Fruit fly (Drosophila melanogaster) whole organism, embryonic: Measurements from ENCODE around the gene CG1764.

ENCODE experiments used
- Antp ChIP-seq: fragments of 200-800 bp; sonication (Bioruptor generic); optimal IDR thresholded peaks from 3 replicates; lab custom pipeline; 2016; ENCODE audit warnings: missing biosample characterization, missing genetic modification characterization
- B-H1 ChIP-seq: fragments of 200-800 bp; sonication (Bioruptor generic); IDR thresholded peaks from 3 replicates; pipeline ENCODE4 v1.3.6; 2022; ENCODE audit warnings: missing biosample characterization, missing genetic modification characterization
- CG10565 ChIP-seq: fragments of 200-800 bp; sonication (Bioruptor generic); optimal IDR thresholded peaks from 3 replicates; lab custom pipeline; 2016; ENCODE audit warnings: missing biosample characterization, mild to moderate bottlenecking, missing genetic modification characterization
- CG10959 ChIP-seq: fragments of 200-800 bp; sonication (Bioruptor generic); IDR thresholded peaks from 2 replicates; pipeline ENCODE4 v1.3.6; 2022; ENCODE audit warnings: missing biosample characterization, missing genetic modification characterization
- CG11398 ChIP-seq: fragments of 200-800 bp; sonication (Bioruptor generic); optimal IDR thresholded peaks from 2 replicates; lab custom pipeline; 2016; ENCODE audit warnings: missing biosample characterization, missing genetic modification characterization
- CG13424 ChIP-seq: fragments of 200-800 bp; sonication (Bioruptor generic); optimal IDR thresholded peaks from 2 replicates; lab custom pipeline; 2019; ENCODE audit warnings: missing biosample characterization, mild to moderate bottlenecking, missing genetic modification characterization, moderate library complexity
- CG1529 ChIP-seq: fragments of 200-800 bp; sonication (Bioruptor generic); optimal IDR thresholded peaks from 3 replicates; lab custom pipeline; 2018; ENCODE audit warnings: missing biosample characterization, missing genetic modification characterization
- CG1832 ChIP-seq: fragments of 200-800 bp; sonication (Bioruptor generic); optimal IDR thresholded peaks from 2 replicates; lab custom pipeline; 2017; ENCODE audit warnings: missing biosample characterization, mild to moderate bottlenecking, missing genetic modification characterization, inconsistent platforms
- CG30403 ChIP-seq: fragments of 200-800 bp; sonication (Bioruptor generic); optimal IDR thresholded peaks from 3 replicates; lab custom pipeline; 2016; ENCODE audit warnings: missing biosample characterization, missing genetic modification characterization
- CG33557 ChIP-seq: fragments of 200-800 bp; sonication (Bioruptor generic); optimal IDR thresholded peaks from 2 replicates; lab custom pipeline; 2019; ENCODE audit warnings: missing biosample characterization, mild to moderate bottlenecking, missing genetic modification characterization, moderate library complexity
- CG34376 ChIP-seq: fragments of 200-800 bp; sonication (Bioruptor generic); optimal IDR thresholded peaks from 2 replicates; lab custom pipeline; 2018; ENCODE audit warnings: missing biosample characterization, mild to moderate bottlenecking, missing genetic modification characterization
- CG4707 ChIP-seq: fragments of 200-800 bp; sonication (Bioruptor generic); optimal IDR thresholded peaks from 2 replicates; lab custom pipeline; 2018; ENCODE audit warnings: missing biosample characterization, mild to moderate bottlenecking, missing genetic modification characterization, moderate library complexity
- CG6272 ChIP-seq: fragments of 200-800 bp; sonication (Bioruptor generic); IDR thresholded peaks from 2 replicates; pipeline ENCODE4 v1.3.6; 2022; ENCODE audit warnings: missing biosample characterization, missing genetic modification characterization
- CG8089 ChIP-seq: fragments of 200-800 bp; sonication (Bioruptor generic); optimal IDR thresholded peaks from 3 replicates; lab custom pipeline; 2016; ENCODE audit warnings: missing biosample characterization, missing genetic modification characterization
- CG8359 ChIP-seq: fragments of 200-800 bp; sonication (Bioruptor generic); optimal IDR thresholded peaks from 2 replicates; lab custom pipeline; 2017; ENCODE audit warnings: missing biosample characterization, mild to moderate bottlenecking, missing genetic modification characterization, borderline replicate concordance
- CG9609 ChIP-seq: fragments of 200-800 bp; sonication (Bioruptor generic); optimal IDR thresholded peaks from 3 replicates; lab custom pipeline; 2016; ENCODE audit warnings: missing biosample characterization, missing genetic modification characterization
- CHES-1-like ChIP-seq: fragments of 200-800 bp; sonication (Bioruptor generic); optimal IDR thresholded peaks from 2 replicates; lab custom pipeline; 2016; ENCODE audit warnings: missing biosample characterization, missing genetic modification characterization
- CTCF ChIP-seq: fragments of 200-800 bp; sonication (Bioruptor generic); optimal IDR thresholded peaks from 2 replicates; lab custom pipeline; 2017; ENCODE audit warnings: missing biosample characterization, mild to moderate bottlenecking, missing genetic modification characterization, moderate library complexity
- Dfd ChIP-seq, 2 experiments: fragments of >200 bp; optimal IDR thresholded peaks; 2 replicates each; lab custom pipeline; 2017; ENCODE audit warnings: missing biosample characterization in 2 of 2, missing genetic modification characterization in 2 of 2
- Fer3 ChIP-seq: fragments of 200-800 bp; sonication (Bioruptor generic); optimal IDR thresholded peaks from 2 replicates; lab custom pipeline; 2018; ENCODE audit warnings: missing biosample characterization, mild to moderate bottlenecking, missing genetic modification characterization, moderate library complexity
- HLH3B ChIP-seq: fragments of 200-800 bp; sonication (Bioruptor generic); IDR thresholded peaks from 2 replicates; pipeline ENCODE4 v1.3.6; 2022; ENCODE audit warnings: missing biosample characterization, missing genetic modification characterization
- Hey ChIP-seq: fragments of 200-800 bp; sonication (Bioruptor generic); optimal IDR thresholded peaks from 3 replicates; lab custom pipeline; 2018; ENCODE audit warnings: missing biosample characterization, mild to moderate bottlenecking, missing genetic modification characterization
- Mad ChIP-seq: fragments of 200-800 bp; sonication (Bioruptor generic); optimal IDR thresholded peaks from 2 replicates; lab custom pipeline; 2016; ENCODE audit warnings: missing biosample characterization, missing genetic modification characterization
- Med ChIP-seq: fragments of 200-800 bp; sonication (Bioruptor generic); peaks from one replicate; lab custom pipeline; 2016; ENCODE audit warnings: missing biosample characterization, missing genetic modification characterization, mild to moderate bottlenecking, inconsistent platforms, moderate library complexity
- NK7.1 ChIP-seq: fragments of 200-800 bp; sonication (Bioruptor generic); optimal IDR thresholded peaks from 3 replicates; lab custom pipeline; 2016; ENCODE audit warnings: missing biosample characterization, missing genetic modification characterization
- Sry-δ ChIP-seq: fragments of 200-800 bp; sonication (Bioruptor generic); optimal IDR thresholded peaks from 2 replicates; lab custom pipeline; 2016; ENCODE audit warnings: missing biosample characterization, missing genetic modification characterization
- TFAM ChIP-seq: fragments of 200-800 bp; sonication (Bioruptor generic); optimal IDR thresholded peaks from 2 replicates; lab custom pipeline; 2017; ENCODE audit warnings: missing biosample characterization, missing genetic modification characterization, inconsistent platforms
- Vsx1 ChIP-seq: fragments of 200-800 bp; sonication (Bioruptor generic); optimal IDR thresholded peaks from 2 replicates; lab custom pipeline; 2017; ENCODE audit warnings: missing biosample characterization, mild to moderate bottlenecking, missing genetic modification characterization, missing genetic modification reagents
- Xrp1 ChIP-seq: fragments of 200-800 bp; sonication (Bioruptor generic); IDR thresholded peaks from 2 replicates; pipeline ENCODE4 v1.3.6; 2022; ENCODE audit warnings: missing biosample characterization, missing genetic modification characterization
- al ChIP-seq: fragments of 200-800 bp; sonication (Bioruptor generic); IDR thresholded peaks from 2 replicates; pipeline ENCODE4 v1.3.6; 2022; ENCODE audit warnings: missing biosample characterization, missing genetic modification characterization
- ara ChIP-seq: fragments of 200-800 bp; sonication (Bioruptor generic); IDR thresholded peaks from 2 replicates; pipeline ENCODE4 v1.3.6; 2022; ENCODE audit warnings: missing biosample characterization, missing genetic modification characterization
- ci ChIP-seq: fragments of 200-800 bp; sonication (Bioruptor generic); IDR thresholded peaks from 3 replicates; pipeline ENCODE4 v1.3.6; 2022; ENCODE audit warnings: missing biosample characterization, missing genetic modification characterization
- crc ChIP-seq: fragments of 200-800 bp; sonication (Bioruptor generic); optimal IDR thresholded peaks from 2 replicates; lab custom pipeline; 2016; ENCODE audit warnings: missing biosample characterization, missing genetic modification characterization
- dmrt11E ChIP-seq: fragments of 200-800 bp; sonication (Bioruptor generic); optimal IDR thresholded peaks from 3 replicates; lab custom pipeline; 2018; ENCODE audit warnings: missing biosample characterization, mild to moderate bottlenecking, missing genetic modification characterization, moderate library complexity
- fd96Cb ChIP-seq: fragments of 200-800 bp; sonication (Bioruptor generic); optimal IDR thresholded peaks from 2 replicates; lab custom pipeline; 2018; ENCODE audit warnings: missing biosample characterization, mild to moderate bottlenecking, missing genetic modification characterization, moderate library complexity
- gce ChIP-seq: fragments of 200-800 bp; sonication (Bioruptor generic); IDR thresholded peaks from 3 replicates; pipeline ENCODE4 v1.3.6; 2022; ENCODE audit warnings: missing biosample characterization, missing genetic modification characterization
- lbe ChIP-seq: fragments of 200-800 bp; sonication (Bioruptor generic); optimal IDR thresholded peaks from 2 replicates; lab custom pipeline; 2016; ENCODE audit warnings: missing biosample characterization, mild to moderate bottlenecking, missing genetic modification characterization
- mam ChIP-seq: fragments of 200-800 bp; sonication (Bioruptor generic); optimal IDR thresholded peaks from 3 replicates; lab custom pipeline; 2016; ENCODE audit warnings: missing biosample characterization, missing genetic modification characterization
- phol ChIP-seq: fragments of 200-800 bp; sonication (Bioruptor generic); optimal IDR thresholded peaks from 3 replicates; lab custom pipeline; 2018; ENCODE audit warnings: missing biosample characterization, mild to moderate bottlenecking, missing genetic modification characterization, moderate library complexity
- pita ChIP-seq: fragments of 200-800 bp; sonication (Bioruptor generic); optimal IDR thresholded peaks from 2 replicates; lab custom pipeline; 2017; ENCODE audit warnings: missing biosample characterization, mild to moderate bottlenecking, missing genetic modification characterization
- pros ChIP-seq: fragments of 200-800 bp; sonication (Bioruptor generic); optimal IDR thresholded peaks from 3 replicates; lab custom pipeline; 2019; ENCODE audit warnings: missing biosample characterization, mild to moderate bottlenecking, missing genetic modification characterization, moderate library complexity
- sim ChIP-seq: fragments of 200-800 bp; sonication (Bioruptor generic); IDR thresholded peaks from 2 replicates; pipeline ENCODE4 v1.3.6; 2022; ENCODE audit warnings: missing biosample characterization, missing genetic modification characterization
- sob ChIP-seq: fragments of 200-800 bp; sonication (Bioruptor generic); IDR thresholded peaks from 2 replicates; pipeline ENCODE4 v1.3.6; 2022; ENCODE audit warnings: missing biosample characterization, missing genetic modification characterization
- stc ChIP-seq: fragments of 200-800 bp; sonication (Bioruptor generic); IDR thresholded peaks from 2 replicates; pipeline ENCODE4 v1.3.6; 2022; ENCODE audit warnings: missing biosample characterization, missing genetic modification characterization
- sug ChIP-seq: fragments of 200-800 bp; optimal IDR thresholded peaks from 2 replicates; lab custom pipeline; 2019; ENCODE audit warnings: missing biosample characterization, mild to moderate bottlenecking, missing genetic modification characterization, moderate library complexity
- trh ChIP-seq: fragments of 200-800 bp; sonication (Bioruptor generic); optimal IDR thresholded peaks from 2 replicates; lab custom pipeline; 2016; ENCODE audit warnings: missing biosample characterization, missing genetic modification characterization
- ttk ChIP-seq: fragments of 200-800 bp; sonication (Bioruptor generic); IDR thresholded peaks from 2 replicates; pipeline ENCODE4 v2.1.2; 2022; ENCODE audit warnings: missing biosample characterization, missing genetic modification characterization
- unpg ChIP-seq: fragments of 200-800 bp; sonication (Bioruptor generic); optimal IDR thresholded peaks from 3 replicates; lab custom pipeline; 2018; ENCODE audit warnings: missing biosample characterization, mild to moderate bottlenecking, missing genetic modification characterization, moderate library complexity
- usp ChIP-seq: fragments of >200 bp; optimal IDR thresholded peaks from 2 replicates; lab custom pipeline; 2017; ENCODE audit warnings: missing biosample characterization, missing genetic modification characterization
- zf30C ChIP-seq: fragments of 200-800 bp; sonication (Bioruptor generic); optimal IDR thresholded peaks from 3 replicates; lab custom pipeline; 2018; ENCODE audit warnings: missing biosample characterization, mild to moderate bottlenecking, missing genetic modification characterization

CG1764 gene

DNA sequence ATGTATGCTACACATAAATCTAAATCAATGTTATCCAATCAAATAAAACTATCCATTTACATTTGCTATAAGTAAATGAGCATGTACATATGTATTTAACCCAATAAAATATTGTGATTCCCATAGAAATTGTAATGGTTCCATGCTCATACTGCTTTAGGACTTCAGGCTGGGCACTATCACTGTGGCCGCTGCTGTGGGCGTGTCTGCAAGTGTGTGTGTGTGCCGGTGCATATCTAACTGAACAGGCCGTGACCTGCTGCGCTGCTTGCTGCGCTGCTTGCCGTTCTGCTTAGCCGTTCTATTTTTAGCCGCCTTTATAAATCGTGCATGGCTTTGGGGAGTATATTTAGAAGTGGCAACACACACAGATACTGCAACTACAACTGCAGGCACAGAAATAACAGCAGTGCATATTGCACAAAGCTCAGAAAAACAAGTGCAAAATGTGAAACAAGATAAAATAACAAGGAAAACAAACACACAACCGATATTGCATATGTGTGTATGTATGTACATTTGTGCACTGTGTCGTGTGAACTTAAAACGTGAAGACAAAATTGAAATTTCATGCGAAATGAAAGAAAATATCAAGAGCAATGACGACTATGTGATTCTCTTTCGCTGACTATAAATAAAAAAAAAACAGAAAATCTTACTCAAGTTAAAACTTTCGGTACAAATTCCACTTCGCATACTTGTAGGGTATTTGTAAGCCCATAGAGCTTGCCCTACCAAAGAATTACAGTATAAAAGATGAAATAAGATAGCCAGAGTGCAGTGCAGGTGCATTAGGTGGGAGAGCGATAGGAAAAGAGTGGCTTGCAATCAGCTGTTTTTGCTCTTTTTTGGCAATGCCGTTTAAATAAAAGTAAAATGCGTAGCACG is 24.4 kb downstream of the CG1764 start:
- TF ChIP-seq CTCF (GFP tag; lab: Kevin White, UChicago) (no peak), TFAM (GFP tag; lab: Kevin White, UChicago) (no peak), Xrp1 (peak; percentile 52), pros (no peak), CG11398 (no peak), CG10565 (GFP tag; lab: Kevin White, UChicago) (no peak), sug (tag; lab: Kevin White, UChicago) (no peak), zf30C (GFP tag; lab: Kevin White, UChicago) (no peak), Antp (GFP tag; lab: Kevin White, UChicago) (no peak), CG9609 (no peak), dmrt11E (tag; lab: Kevin White, UChicago) (peak; percentile 44), sob (0 out of 2 replicates have a peak, but pooled peaks have one; percentile 32), gce (no peak), CG6272 (GFP tag; lab: Robert Waterston, UW) (no peak), al (GFP tag; lab: Robert Waterston, UW) (no peak), usp (GFP tag; lab: Kevin White, UChicago) (no peak), ara (GFP tag; lab: Robert Waterston, UW) (no peak), trh (GFP tag; lab: Kevin White, UChicago) (no peak), sim (GFP tag; lab: Robert Waterston, UW) (no peak), B-H1 (GFP tag; lab: Robert Waterston, UW) (peak; percentile 24; the same call in 1 of the 3 replicates), fd96Cb (tag; lab: Kevin White, UChicago) (peak; percentile 0), CHES-1-like (GFP tag; lab: Kevin White, UChicago) (no peak), Mad (GFP tag; lab: Kevin White, UChicago) (no peak), NK7.1 (GFP tag; lab: Kevin White, UChicago) (no peak), CG1832 (GFP tag; lab: Kevin White, UChicago) (no peak), CG30403 (GFP tag; lab: Kevin White, UChicago) (no peak), Hey (tag; lab: Kevin White, UChicago) (no peak), CG13424 (peak; percentile 33), phol (tag; lab: Kevin White, UChicago) (peak; percentile 32), CG4707 (GFP tag; lab: Kevin White, UChicago) (no peak), unpg (peak; percentile 8), crc (GFP tag; lab: Kevin White, UChicago) (no peak), HLH3B (GFP tag; lab: Robert Waterston, UW) (0 out of 2 replicates have a peak, but pooled peaks have one; percentile 18), ci (GFP tag; lab: Robert Waterston, UW) (peak; percentile 36; the same call in 1 of the 3 replicates), CG10959 (GFP tag; lab: Robert Waterston, UW) (no peak), Med (GFP tag; lab: Kevin White, UChicago) (peak; percentile 88), CG33557 (GFP tag; lab: Kevin White, UChicago) (no peak), mam (GFP tag; lab: Kevin White, UChicago) (peak; percentile 10), CG1529 (GFP tag; lab: Kevin White, UChicago) (no peak), ttk (GFP tag; lab: Robert Waterston, UW) (no peak), Vsx1 (GFP tag; lab: Kevin White, UChicago) (no peak), lbe (GFP tag; lab: Kevin White, UChicago) (peak; percentile 34), Fer3 (peak; percentile 13), CG34376 (no peak), Dfd (GFP tag; optimal IDR thresholded peaks at IDR 0.05; lab: Kevin White, UChicago) (peak in 1 of 2 experiments; percentile 61), Sry-δ (GFP tag; lab: Kevin White, UChicago) (no peak), CG8089 (GFP tag; lab: Kevin White, UChicago) (no peak), stc (GFP tag; lab: Robert Waterston, UW) (peak; percentile 43; the same call in 1 of the 2 replicates), pita (no peak), CG8359 (GFP tag; lab: Kevin White, UChicago) (no peak)
